Worm (Caenorhabditis elegans): ENCODE data around the gene F46E10.18.

The F46E10.18 gene

DNA sequence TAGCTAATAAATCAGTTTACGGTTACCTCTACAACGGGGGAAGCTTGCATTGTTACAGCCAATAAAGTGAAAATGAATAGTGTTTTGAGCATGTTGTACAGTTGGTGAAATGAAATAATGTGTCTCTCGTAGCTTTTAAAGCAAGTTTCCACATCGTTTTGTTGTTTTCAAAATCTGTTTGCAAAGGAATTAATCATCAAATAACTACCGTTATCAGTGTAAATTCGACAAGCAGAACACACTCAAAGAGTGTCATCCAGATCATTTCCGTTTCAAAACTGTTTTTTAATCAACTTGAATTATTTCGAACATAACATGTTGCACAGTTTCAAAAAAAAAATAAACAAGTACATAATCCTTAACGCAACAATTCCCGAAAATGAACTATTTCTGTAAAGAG is 36.2 kb downstream of the F46E10.18 start, which contains the start of gene spp-27:
Gene spp-27, minus strand, starts transcription at position 101 of the 400 bp plus-strand sequence.
- TF ChIP-seq zfh-2 (GFP tag; conservative IDR thresholded peaks at IDR 0.05) (no peak), hmg-1.2 (GFP tag; IDR thresholded peaks at IDR 0.05) (no peak), ceh-100 (GFP tag; IDR thresholded peaks at IDR 0.05) (no peak), ceh-40 (GFP tag; IDR thresholded peaks at IDR 0.05) (no peak), akir-1 (GFP tag; optimal IDR thresholded peaks at IDR 0.05) (no peak), hsf-1 (GFP tag; IDR thresholded peaks at IDR 0.05) (no peak), madf-10 (tag; optimal IDR thresholded peaks at IDR 0.05) (no peak), cebp-1 (GFP tag; IDR thresholded peaks at IDR 0.05) (no peak), cebp-1 (tag; optimal IDR thresholded peaks at IDR 0.05) (no peak), bed-1 (GFP tag; IDR thresholded peaks at IDR 0.05) (no peak), zim-3 (tag; optimal IDR thresholded peaks at IDR 0.05) (no peak), F23B12.7 (tag; optimal IDR thresholded peaks at IDR 0.05; ENCODE audit: insufficient read depth) (no peak), T26A5.8 (tag; optimal IDR thresholded peaks at IDR 0.05) (no peak), F52B5.7 (tag; optimal IDR thresholded peaks at IDR 0.05) (no peak)

- TF ChIP-seq F33H1.4 (GFP tag; IDR thresholded peaks at IDR 0.05): no peak
- TF ChIP-seq rec-8 (tag; optimal IDR thresholded peaks at IDR 0.05): no peak
Measured at ce11 chrV:6558103-6558502, 37.3 kb downstream of the F46E10.18 start, which contains the start of gene spp-20. TSS of gene spp-20 (minus strand) at chrV:6558203.

ce11 chrV:6559105-6559504 is 38.3 kb downstream of the F46E10.18 start, which contains the start of gene spp-26:
TSS of gene spp-26 (minus strand) at chrV:6559205.
- no peak for TF ChIP-seq F55B11.4 (tag; optimal IDR thresholded peaks at IDR 0.05; ENCODE audit: borderline replicate concordance, insufficient read depth)
- TF ChIP-seq atf-7 (tag; optimal IDR thresholded peaks at IDR 0.05): no peak
- no peak for TF ChIP-seq let-607 (tag; optimal IDR thresholded peaks at IDR 0.05)
- no peak for TF ChIP-seq lsy-27 (tag; optimal IDR thresholded peaks at IDR 0.05; ENCODE audit: borderline replicate concordance, insufficient read depth)
- no peak for TF ChIP-seq ccch-3 (GFP tag; optimal IDR thresholded peaks at IDR 0.05)
- no peak for TF ChIP-seq F49E8.2 (tag; optimal IDR thresholded peaks at IDR 0.05; ENCODE audit: insufficient read depth)
- no peak for TF ChIP-seq nhr-80 (tag; optimal IDR thresholded peaks at IDR 0.05)
- TF ChIP-seq Y56A3A.18 (GFP tag; IDR thresholded peaks at IDR 0.05): no peak
- no peak for TF ChIP-seq die-1 (tag; optimal IDR thresholded peaks at IDR 0.05)
- TF ChIP-seq nhr-27 (tag; optimal IDR thresholded peaks at IDR 0.05): no peak
- TF ChIP-seq ztf-22 (GFP tag; optimal IDR thresholded peaks at IDR 0.05): no peak

DNA sequence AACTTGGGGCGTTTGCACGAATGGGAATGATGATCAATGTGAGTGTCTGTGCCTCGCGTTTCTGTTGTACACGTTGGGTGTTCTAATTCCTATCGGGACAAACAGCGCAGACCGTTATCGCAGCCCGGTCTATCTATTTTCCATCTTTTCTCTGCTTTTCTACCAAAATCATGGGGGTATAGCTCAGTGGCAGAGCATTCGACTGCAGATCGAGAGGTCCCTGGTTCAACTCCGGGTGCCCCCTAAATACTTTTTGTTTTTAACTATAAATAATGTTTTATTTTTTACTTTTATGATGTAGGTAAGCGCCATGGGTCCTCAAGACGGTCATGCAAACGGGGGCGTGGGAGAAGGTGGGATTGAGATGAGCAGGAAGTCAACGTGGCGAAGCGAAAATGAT is 38.8 kb downstream of the F46E10.18 start:
- TF ChIP-seq tlf-1 (GFP tag; optimal IDR thresholded peaks at IDR 0.05) (no peak), akir-1 (GFP tag; optimal IDR thresholded peaks at IDR 0.05) (no peak), hsf-1 (GFP tag; IDR thresholded peaks at IDR 0.05) (0 out of 2 replicates have a peak, but pooled peaks have one; percentile 24), ceh-91 (GFP tag; IDR thresholded peaks at IDR 0.05) (no peak), xnd-1 (tag; optimal IDR thresholded peaks at IDR 0.05) (peak; percentile 1), B0261.1 (tag; optimal IDR thresholded peaks at IDR 0.05) (peak; percentile 77), nhr-27 (tag; optimal IDR thresholded peaks at IDR 0.05) (no peak), lin-35 (GFP tag; optimal IDR thresholded peaks at IDR 0.05) (no peak), tbp1 (GFP tag; optimal IDR thresholded peaks at IDR 0.05) (peak; percentile 87), ztf-22 (GFP tag; optimal IDR thresholded peaks at IDR 0.05) (no peak), dpff-1 (tag; optimal IDR thresholded peaks at IDR 0.05) (no peak), F52B5.7 (tag; optimal IDR thresholded peaks at IDR 0.05) (no peak), B0336.3 (GFP tag; IDR thresholded peaks at IDR 0.05) (no peak), sea-2 (GFP tag; IDR thresholded peaks at IDR 0.05) (no peak), hmg-1.2 (GFP tag; IDR thresholded peaks at IDR 0.05) (peak; percentile 65), him-1 (tag; optimal IDR thresholded peaks at IDR 0.05) (peak; percentile 71), ztf-26 (tag; optimal IDR thresholded peaks at IDR 0.05) (peak; percentile 24), dpl-1 (GFP tag; optimal IDR thresholded peaks at IDR 0.05) (no peak), F49E8.2 (tag; optimal IDR thresholded peaks at IDR 0.05; ENCODE audit: insufficient read depth) (no peak), attf-5 (GFP tag; optimal IDR thresholded peaks at IDR 0.05) (peak; percentile 76), ama-1 (optimal IDR thresholded peaks at IDR 0.05) (no peak), ama-1 (GFP tag; optimal IDR thresholded peaks at IDR 0.05) (peak; percentile 56 to 87), F10E7.11 (tag; optimal IDR thresholded peaks at IDR 0.05) (no peak), cebp-2 (GFP tag; IDR thresholded peaks at IDR 0.05) (0 out of 2 replicates have a peak, but pooled peaks have one; percentile 42)

All from whole organism, young adult.